Worm (Caenorhabditis elegans): ENCODE results near the gene ifbp-1.

ce11 chrV:13374532-13374931 is 5.5 kb downstream of the ifbp-1 start:
- TF ChIP-seq pha-2 (tag; optimal IDR thresholded peaks at IDR 0.05) (no peak), unc-86 (tag; optimal IDR thresholded peaks at IDR 0.05) (no peak), ceh-30 (tag; optimal IDR thresholded peaks at IDR 0.05) (no peak)
